Worm (Caenorhabditis elegans) whole organism, early embryonic: ENCODE data around the gene ZK593.2.

Experiments
- B0310.2 ChIP-seq: sonication (generic microtip); optimal IDR thresholded peaks from 2 replicates; lab custom pipeline; 2016; ENCODE audit warnings: mild to moderate bottlenecking, missing genetic modification characterization, missing compliant biosample characterization
- F13C5.2 ChIP-seq: sonication (generic microtip); optimal IDR thresholded peaks from 2 replicates; lab custom pipeline; 2017; ENCODE audit warnings: mild to moderate bottlenecking, missing genetic modification characterization, inconsistent platforms, missing compliant biosample characterization
- aly-1 ChIP-seq: sonication (generic microtip); optimal IDR thresholded peaks from 2 replicates; lab custom pipeline; 2016; ENCODE audit warnings: missing genetic modification characterization, missing compliant biosample characterization
- ama-1 ChIP-seq: fragments of 150-350 bp; optimal IDR thresholded peaks from 2 replicates; lab custom pipeline; 2014
- ceh-13 ChIP-seq: fragments of 200-800 bp; sonication (Bioruptor generic); optimal IDR thresholded peaks from 2 replicates; lab custom pipeline; 2018; ENCODE audit warnings: mild to moderate bottlenecking, missing genetic modification characterization, missing compliant biosample characterization
- ceh-36 ChIP-seq: sonication (generic microtip); optimal IDR thresholded peaks from 2 replicates; lab custom pipeline; 2016; ENCODE audit warnings: missing genetic modification characterization, inconsistent platforms, missing compliant biosample characterization
- ets-7 ChIP-seq: sonication (generic microtip); optimal IDR thresholded peaks from 2 replicates; lab custom pipeline; 2016; ENCODE audit warnings: missing genotype, missing genetic modification characterization, missing compliant biosample characterization
- flt-1 ChIP-seq: fragments of 200-800 bp; sonication (Bioruptor generic); IDR thresholded peaks from 2 replicates; pipeline ENCODE4 v1.3.6; 2022; ENCODE audit warnings: missing genetic modification characterization, missing compliant biosample characterization
- hmbx-1 ChIP-seq: sonication (generic microtip); optimal IDR thresholded peaks from 2 replicates; lab custom pipeline; 2016; ENCODE audit warnings: mild to moderate bottlenecking, missing genetic modification characterization, missing compliant biosample characterization
- hmg-4 ChIP-seq: fragments of 200-800 bp; sonication (Bioruptor generic); optimal IDR thresholded peaks from 2 replicates; lab custom pipeline; 2018; ENCODE audit warnings: mild to moderate bottlenecking, missing genetic modification characterization, missing compliant biosample characterization
- hnd-1 ChIP-seq: sonication (generic microtip); optimal IDR thresholded peaks from 2 replicates; lab custom pipeline; 2016; ENCODE audit warnings: missing genetic modification characterization, missing compliant biosample characterization
- pes-1 ChIP-seq: fragments of 200-800 bp; sonication (Bioruptor generic); IDR thresholded peaks from 2 replicates; pipeline ENCODE4 v1.3.6; 2022; ENCODE audit warnings: missing genetic modification reagents, missing genetic modification characterization, missing compliant biosample characterization
- scrt-1 ChIP-seq: fragments of 200-800 bp; sonication (Bioruptor generic); IDR thresholded peaks from 2 replicates; pipeline ENCODE4 v1.3.6; 2022; ENCODE audit warnings: missing genetic modification characterization, missing compliant biosample characterization
- sea-1 ChIP-seq: fragments of 200-800 bp; sonication (Bioruptor generic); conservative IDR thresholded peaks from 2 replicates; pipeline ENCODE4 v1.3.6; 2022; ENCODE audit warnings: missing genetic modification characterization, missing compliant biosample characterization
- tbx-11 ChIP-seq: fragments of 200-800 bp; sonication (Bioruptor generic); IDR thresholded peaks from 2 replicates; pipeline ENCODE4 v1.3.6; 2022; ENCODE audit warnings: missing genetic modification characterization, missing compliant biosample characterization
- tbx-37 ChIP-seq: fragments of 200-800 bp; sonication (Bioruptor generic); conservative IDR thresholded peaks from 2 replicates; pipeline ENCODE4 v1.3.6; 2022; ENCODE audit warnings: missing genetic modification reagents, missing genetic modification characterization, missing compliant biosample characterization
- tra-4 ChIP-seq: sonication (generic microtip); optimal IDR thresholded peaks from 2 replicates; lab custom pipeline; 2017; ENCODE audit warnings: missing genetic modification characterization, missing compliant biosample characterization

ZK593.2 gene

DNA sequence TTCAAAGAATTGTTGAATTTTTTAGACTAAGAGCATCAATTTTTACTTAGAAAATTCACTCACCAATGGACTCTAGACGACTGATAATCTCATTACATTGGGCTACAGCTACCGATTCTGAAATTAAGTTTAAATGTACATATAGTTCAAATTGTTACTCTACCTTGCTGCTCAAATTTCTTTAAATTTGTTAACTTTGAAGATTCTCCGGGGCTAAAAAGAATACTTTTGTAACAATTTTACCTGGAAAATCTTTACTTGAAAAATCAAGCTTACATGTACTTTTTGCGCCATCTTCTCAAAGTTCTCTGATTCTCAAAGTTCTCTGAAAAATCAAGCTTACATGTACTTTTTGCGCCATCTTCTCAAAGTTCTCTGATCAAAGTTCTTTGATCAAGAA lies 33.6 kb upstream of the ZK593.2 start, which contains the start of gene sdz-13:
TSS of gene sdz-13 (minus strand) at position 101 of the 400 bp plus-strand sequence.
- TF ChIP-seq hmg-4 (no peak), ets-7 (tag; lab: Kevin White, UChicago) (no peak), scrt-1 (GFP tag; lab: Robert Waterston, UW) (no peak), ama-1 (no peak), flt-1 (no peak), F13C5.2 (tag; lab: Kevin White, UChicago) (no peak), pes-1 (no peak), ceh-36 (no peak), tra-4 (tag; lab: Kevin White, UChicago) (no peak), sea-1 (GFP tag; lab: Robert Waterston, UW) (no peak), ceh-13 (no peak), B0310.2 (tag; lab: Kevin White, UChicago) (no peak), aly-1 (tag; lab: Kevin White, UChicago) (no peak), tbx-11 (GFP tag; lab: Robert Waterston, UW) (no peak), hnd-1 (tag; lab: Kevin White, UChicago) (no peak), tbx-37 (GFP tag; lab: Robert Waterston, UW) (no peak)

DNA sequence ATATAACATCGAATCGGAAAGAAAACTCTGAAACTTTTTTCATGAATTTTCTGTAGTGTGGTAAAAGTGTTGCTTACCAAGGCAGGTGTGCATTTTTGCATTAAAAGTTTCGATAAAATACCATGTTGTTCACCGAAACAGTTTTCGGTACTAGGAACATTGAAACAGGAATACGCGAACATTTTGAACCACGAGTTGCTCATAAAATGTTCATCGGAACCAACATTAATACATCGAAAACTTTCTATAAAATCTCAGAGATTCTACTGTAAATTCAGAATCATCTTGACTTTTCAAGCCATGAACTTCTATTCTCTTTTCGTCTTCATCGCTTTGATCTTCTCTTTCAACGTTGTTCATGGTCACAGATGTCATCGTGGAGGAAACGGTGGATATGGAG lies 32.9 kb upstream of the ZK593.2 start, which contains the start of gene fipr-15:
TSS of gene fipr-15 (plus strand) at position 301 of the 400 bp plus-strand sequence.
- no peak for TF ChIP-seq ama-1
- no peak for TF ChIP-seq flt-1
- no peak for TF ChIP-seq tra-4 (tag; lab: Kevin White, UChicago)
- TF ChIP-seq hnd-1 (tag; lab: Kevin White, UChicago), result no peak
- no peak for TF ChIP-seq ceh-36
- no peak for TF ChIP-seq tbx-37 (GFP tag; lab: Robert Waterston, UW)
- no peak for TF ChIP-seq scrt-1 (GFP tag; lab: Robert Waterston, UW)
- TF ChIP-seq ceh-13, result no peak
- no peak for TF ChIP-seq sea-1 (GFP tag; lab: Robert Waterston, UW)
- TF ChIP-seq B0310.2 (tag; lab: Kevin White, UChicago), result no peak
- TF ChIP-seq hmg-4, result no peak
- no peak for TF ChIP-seq tbx-11 (GFP tag; lab: Robert Waterston, UW)
- no peak for TF ChIP-seq F13C5.2 (tag; lab: Kevin White, UChicago)
- no peak for TF ChIP-seq aly-1 (tag; lab: Kevin White, UChicago)

DNA sequence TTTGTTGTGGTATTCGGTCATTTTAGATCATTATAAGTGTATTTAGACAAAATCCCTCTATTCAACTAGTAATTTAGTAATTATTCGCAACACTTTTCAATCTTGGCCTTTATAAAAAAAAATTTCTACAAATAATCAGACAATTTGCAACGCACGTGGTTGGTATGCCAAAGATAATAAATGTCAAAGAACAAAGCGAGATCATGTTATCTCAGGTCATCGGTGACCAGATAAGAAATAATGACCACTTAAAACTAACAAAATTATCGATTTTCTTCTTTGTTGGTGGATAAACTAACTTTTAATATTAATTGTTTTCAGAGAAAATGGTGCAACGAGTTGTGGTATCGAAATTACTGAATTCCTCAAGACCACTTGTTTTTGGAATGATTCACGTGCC lies 32.0 kb upstream of the ZK593.2 start, which contains the start of gene F13E9.13:
TSS of gene F13E9.13 (plus strand) at position 317 of the 400 bp plus-strand sequence.
- no peak for TF ChIP-seq tbx-11 (GFP tag; lab: Robert Waterston, UW)
- TF ChIP-seq scrt-1 (GFP tag; lab: Robert Waterston, UW), result no peak
- no peak for TF ChIP-seq aly-1 (tag; lab: Kevin White, UChicago)
- TF ChIP-seq ets-7 (tag; lab: Kevin White, UChicago), result no peak
- no peak for TF ChIP-seq flt-1
- TF ChIP-seq ceh-36, result no peak
- TF ChIP-seq sea-1 (GFP tag; lab: Robert Waterston, UW), result no peak
- no peak for TF ChIP-seq B0310.2 (tag; lab: Kevin White, UChicago)
- TF ChIP-seq ama-1, result no peak

DNA sequence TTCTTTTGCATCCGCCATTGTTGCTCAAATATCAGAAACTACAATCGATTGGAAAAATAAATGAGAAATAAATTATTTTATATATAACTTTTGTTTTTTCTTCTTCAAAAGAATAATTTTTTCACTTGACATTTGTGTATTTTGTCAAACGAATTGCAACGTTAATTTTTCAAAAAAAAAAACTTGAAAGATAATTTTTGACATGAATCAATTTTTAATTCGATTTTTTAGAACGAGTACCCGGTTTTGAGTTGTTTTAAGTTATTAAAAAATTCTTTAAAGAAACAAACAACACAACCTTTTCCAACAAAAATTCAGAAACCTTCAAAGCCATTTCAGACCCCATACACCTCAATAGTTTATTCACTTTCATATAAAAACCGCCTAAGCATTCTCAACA lies 28.9 kb upstream of the ZK593.2 start, which contains the start of gene F13E9.5:
TSS of gene F13E9.5 (minus strand) at position 101 of the 400 bp plus-strand sequence.
- TF ChIP-seq F13C5.2 (tag; lab: Kevin White, UChicago), result no peak
- TF ChIP-seq tbx-37 (GFP tag; lab: Robert Waterston, UW), result no peak

DNA sequence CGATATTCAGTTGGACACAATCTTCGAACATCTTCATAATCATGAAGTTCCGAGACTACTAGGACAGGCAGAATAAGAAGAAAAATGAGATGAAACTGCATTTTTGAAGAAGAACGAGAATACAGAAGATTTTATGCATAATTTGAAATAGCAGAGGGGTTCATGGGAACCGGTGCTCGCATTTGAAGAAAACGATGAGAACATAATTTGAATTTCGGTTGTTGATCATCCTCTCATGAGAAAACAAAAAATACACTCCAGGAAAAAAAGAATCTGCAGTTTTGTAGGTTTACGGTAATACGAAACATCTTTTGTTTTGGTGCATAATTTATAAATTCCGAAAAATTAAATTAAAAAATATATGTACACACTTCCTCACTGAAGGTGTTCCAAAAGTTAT lies 27.3 kb upstream of the ZK593.2 start, which contains the start of gene srlf-11:
TSS of gene srlf-11 (minus strand) at position 101 of the 400 bp plus-strand sequence.
- TF ChIP-seq tra-4 (tag; lab: Kevin White, UChicago) (no peak), ets-7 (tag; lab: Kevin White, UChicago) (no peak), B0310.2 (tag; lab: Kevin White, UChicago) (no peak), scrt-1 (GFP tag; lab: Robert Waterston, UW) (no peak)

DNA sequence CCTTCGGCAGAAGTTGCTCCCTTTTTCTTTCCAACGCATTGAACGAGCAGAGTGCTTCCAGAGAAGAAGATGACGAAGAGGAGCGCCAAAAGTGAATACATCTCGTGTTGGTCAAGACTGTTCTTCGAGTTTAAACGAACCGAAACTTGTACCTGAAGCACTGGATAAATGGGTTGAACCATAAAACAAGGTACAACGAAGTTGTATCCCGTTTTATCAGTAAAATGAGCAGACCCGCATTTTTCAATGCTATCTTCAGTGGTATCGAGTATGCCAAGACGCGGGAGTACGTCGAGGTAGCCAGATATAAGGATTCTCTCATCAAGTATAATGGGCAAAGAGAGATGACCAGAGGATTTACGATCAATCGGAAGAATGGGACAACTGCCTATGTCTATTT lies 25.9 kb upstream of the ZK593.2 start, which contains the start of gene F13E9.16:
TSS of gene F13E9.16 (minus strand) at position 101 of the 400 bp plus-strand sequence.
- TF ChIP-seq tbx-37 (GFP tag; lab: Robert Waterston, UW), result no peak
- no peak for TF ChIP-seq hnd-1 (tag; lab: Kevin White, UChicago)
- TF ChIP-seq ceh-36, result no peak
- TF ChIP-seq tbx-11 (GFP tag; lab: Robert Waterston, UW), result no peak
- no peak for TF ChIP-seq scrt-1 (GFP tag; lab: Robert Waterston, UW)
- no peak for TF ChIP-seq ets-7 (tag; lab: Kevin White, UChicago)
- TF ChIP-seq hmbx-1 (tag; lab: Kevin White, UChicago), result no peak
- TF ChIP-seq flt-1, result no peak
- TF ChIP-seq ama-1, result no peak
- no peak for TF ChIP-seq tra-4 (tag; lab: Kevin White, UChicago)
- TF ChIP-seq aly-1 (tag; lab: Kevin White, UChicago), result no peak
- no peak for TF ChIP-seq ceh-13
- no peak for TF ChIP-seq hmg-4
- no peak for TF ChIP-seq B0310.2 (tag; lab: Kevin White, UChicago)
- no peak for TF ChIP-seq pes-1
- no peak for TF ChIP-seq F13C5.2 (tag; lab: Kevin White, UChicago)
- TF ChIP-seq sea-1 (GFP tag; lab: Robert Waterston, UW), result no peak

DNA sequence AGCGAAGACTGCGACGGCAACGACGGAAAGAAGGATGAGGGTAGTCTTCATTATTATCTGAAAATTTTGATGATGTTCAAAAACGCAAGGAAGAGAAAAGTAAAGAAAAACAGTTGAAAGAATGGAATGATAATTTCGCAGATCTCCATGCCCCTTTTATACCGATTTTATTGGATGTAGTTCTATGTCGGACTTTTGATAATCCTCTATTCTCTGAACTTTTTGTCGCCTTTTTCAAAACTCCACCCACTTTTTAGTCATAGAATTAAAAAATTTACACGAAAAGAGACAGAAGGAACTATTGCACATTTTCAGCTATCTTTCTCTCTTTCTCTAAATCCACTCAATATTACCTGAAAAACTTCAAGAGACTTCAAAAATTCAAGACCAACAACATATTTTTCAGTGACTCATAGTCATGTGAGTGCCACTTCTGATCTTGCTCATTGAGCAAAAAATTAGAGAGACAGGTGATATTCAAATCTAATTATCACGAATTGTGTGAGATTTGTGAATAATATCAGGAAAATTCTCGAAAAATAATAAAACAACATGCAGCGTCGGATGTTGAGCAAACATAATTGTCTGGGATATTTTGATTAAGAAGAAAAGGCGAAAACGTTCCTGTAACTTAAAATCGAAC lies 23.2 kb upstream of the ZK593.2 start, which contains the start of gene F13E9.15:
TSS of gene F13E9.15 (minus strand) at position 51 of the 643 bp plus-strand sequence.
- TF ChIP-seq ama-1 (no peak), scrt-1 (GFP tag; lab: Robert Waterston, UW) (no peak), aly-1 (tag; lab: Kevin White, UChicago) (no peak), ceh-36 (no peak), ceh-13 (no peak), F13C5.2 (tag; lab: Kevin White, UChicago) (no peak), tra-4 (tag; lab: Kevin White, UChicago) (no peak), tbx-11 (GFP tag; lab: Robert Waterston, UW) (no peak), flt-1 (no peak), tbx-37 (GFP tag; lab: Robert Waterston, UW) (no peak), hmbx-1 (tag; lab: Kevin White, UChicago) (no peak), hnd-1 (tag; lab: Kevin White, UChicago) (no peak), ets-7 (tag; lab: Kevin White, UChicago) (no peak), pes-1 (no peak)
